Fruit fly (Drosophila melanogaster) S2 (cell line): Measurements from ENCODE around the gene CG6283.

Experiments
- CG8478 ChIP-seq: fragments of >200 bp; optimal IDR thresholded peaks from 2 replicates; lab custom pipeline; 2018
- CTCF ChIP-seq, 2 experiments: fragments of >200 bp; optimal IDR thresholded peaks; 2 replicates each; lab custom pipeline; 2018

dm6 chr3R:27049549-27049948 is 28.4 kb upstream of the CG6283 start:
- TF ChIP-seq CTCF (optimal IDR thresholded peaks at IDR 0.05; lab: Kevin White, UChicago) (no peak), CG8478 (no peak)
